Worm (Caenorhabditis elegans) whole organism, L4 larva: ENCODE measurements around the gene gur-5.

Source experiments
- D1046.2 ChIP-seq: fragments of 200-800 bp; sonication (Bioruptor generic); IDR thresholded peaks from 2 replicates; pipeline ENCODE4 v1.3.6; 2022; ENCODE audit warnings: missing genetic modification characterization, missing compliant biosample characterization
- F10B5.3 ChIP-seq: sonication (generic microtip); optimal IDR thresholded peaks from 2 replicates; lab custom pipeline; 2016; ENCODE audit warnings: mild to moderate bottlenecking, missing genetic modification characterization, missing compliant biosample characterization
- F26F4.8 ChIP-seq: fragments of 200-800 bp; sonication (Bioruptor generic); conservative IDR thresholded peaks from 2 replicates; pipeline ENCODE4 v1.3.6; 2022; ENCODE audit warnings: missing genetic modification characterization, missing compliant biosample characterization
- F37D6.2 ChIP-seq: sonication (generic microtip); optimal IDR thresholded peaks from 2 replicates; lab custom pipeline; 2016; ENCODE audit warnings: mild to moderate bottlenecking, missing genetic modification characterization, missing compliant biosample characterization
- F44E2.7 ChIP-seq: fragments of 200-800 bp; sonication (Bioruptor generic); IDR thresholded peaks from 2 replicates; pipeline ENCODE4 v2.1.2; 2022; ENCODE audit warnings: missing genetic modification characterization, missing compliant biosample characterization
- F49E8.2 ChIP-seq: sonication (generic microtip); optimal IDR thresholded peaks from 2 replicates; lab custom pipeline; 2016; ENCODE audit warnings: missing compliant biosample characterization, mild to moderate bottlenecking, missing genetic modification characterization, borderline replicate concordance
- Y48G9A.11 ChIP-seq: fragments of 200-800 bp; sonication (Bioruptor generic); IDR thresholded peaks from 2 replicates; pipeline ENCODE4 v1.3.6; 2022; ENCODE audit warnings: missing genetic modification reagents, missing genetic modification characterization, missing compliant biosample characterization
- Y75B8A.6 ChIP-seq: fragments of 200-800 bp; sonication (Bioruptor generic); IDR thresholded peaks from 2 replicates; pipeline ENCODE4 v1.3.6; 2022; ENCODE audit warnings: missing genetic modification reagents, missing genetic modification characterization, missing compliant biosample characterization
- ZK546.5 ChIP-seq, 2 experiments: sonication (generic microtip); optimal IDR thresholded peaks; 2 replicates each; lab custom pipeline; 2017; ENCODE audit warnings: missing biosample characterization in 2 of 2, missing genetic modification characterization in 2 of 2
- aly-2 ChIP-seq: sonication (generic microtip); optimal IDR thresholded peaks from 2 replicates; lab custom pipeline; 2018; ENCODE audit warnings: missing biosample characterization, missing genetic modification characterization
- ama-1 ChIP-seq: fragments of 150-350 bp; optimal IDR thresholded peaks from 2 replicates; lab custom pipeline; 2014; ENCODE audit warnings: inconsistent platforms, mixed read lengths
- arid-1 ChIP-seq: fragments of 200-800 bp; sonication (Bioruptor generic); conservative IDR thresholded peaks from 2 replicates; pipeline ENCODE4 v1.3.6; 2022; ENCODE audit warnings: missing genetic modification reagents, missing genetic modification characterization, missing compliant biosample characterization
- attf-4 ChIP-seq: sonication (generic microtip); optimal IDR thresholded peaks from 3 replicates; lab custom pipeline; 2017; ENCODE audit warnings: missing biosample characterization, missing genetic modification characterization
- ceh-28 ChIP-seq: fragments of 150-350 bp; optimal IDR thresholded peaks from 2 replicates; lab custom pipeline; 2014; ENCODE audit warnings: missing biosample characterization, missing genetic modification reagents, missing genetic modification characterization
- ceh-32 ChIP-seq: sonication (generic microtip); optimal IDR thresholded peaks from 2 replicates; lab custom pipeline; 2016; ENCODE audit warnings: mild to moderate bottlenecking, missing genetic modification characterization, missing compliant biosample characterization; ENCODE audit not compliant: poor library complexity
- ceh-44 ChIP-seq: fragments of 200-800 bp; sonication (Bioruptor generic); IDR thresholded peaks from 2 replicates; pipeline ENCODE4 v1.3.6; 2022; ENCODE audit warnings: missing genetic modification reagents, missing genetic modification characterization, missing compliant biosample characterization
- ceh-82 ChIP-seq: sonication (generic microtip); optimal IDR thresholded peaks from 2 replicates; lab custom pipeline; 2017; ENCODE audit warnings: missing biosample characterization, missing genetic modification characterization
- cey-2 ChIP-seq: sonication (generic microtip); optimal IDR thresholded peaks from 3 replicates; lab custom pipeline; 2017; ENCODE audit warnings: missing genetic modification characterization, mild to moderate bottlenecking, missing compliant biosample characterization, antibody characterized with exemption, borderline replicate concordance; ENCODE audit not compliant: insufficient read depth
- ctbp-1 ChIP-seq: fragments of 200-800 bp; sonication (Bioruptor generic); IDR thresholded peaks from 2 replicates; pipeline ENCODE4 v1.3.6; 2022; ENCODE audit warnings: missing genetic modification reagents, missing genetic modification characterization, missing compliant biosample characterization
- daf-16 ChIP-seq, 3 experiments: sonication (generic microtip); optimal IDR thresholded peaks; 2 replicates each; lab custom pipeline; 2016 to 2017; ENCODE audit warnings: missing genetic modification characterization in 3 of 3, missing genetic modification reagents in 3 of 3, mild to moderate bottlenecking in 2 of 3, missing compliant biosample characterization in 2 of 3, missing biosample characterization in 1 of 3, moderate library complexity in 1 of 3
- daf-19 ChIP-seq: fragments of 200-800 bp; sonication (Bioruptor generic); conservative IDR thresholded peaks from 2 replicates; pipeline ENCODE4 v1.3.6; 2022; ENCODE audit warnings: missing genetic modification characterization, missing compliant biosample characterization
- daf-8 ChIP-seq: fragments of 200-800 bp; sonication (Bioruptor generic); IDR thresholded peaks from 2 replicates; pipeline ENCODE4 v1.3.6; 2022; ENCODE audit warnings: missing genetic modification characterization, missing compliant biosample characterization
- dmd-9 ChIP-seq: fragments of 200-800 bp; sonication (Bioruptor generic); IDR thresholded peaks from 2 replicates; pipeline ENCODE4 v1.3.6; 2022; ENCODE audit warnings: missing genetic modification reagents, missing genetic modification characterization, missing compliant biosample characterization
- dpl-1 ChIP-seq: fragments of 150-350 bp; optimal IDR thresholded peaks from 2 replicates; lab custom pipeline; 2014; ENCODE audit warnings: missing biosample characterization, missing genetic modification reagents, missing genetic modification characterization
- dve-1 ChIP-seq: sonication (generic microtip); optimal IDR thresholded peaks from 2 replicates; lab custom pipeline; 2017; ENCODE audit warnings: antibody characterized with exemption, mild to moderate bottlenecking, missing genetic modification characterization, missing compliant biosample characterization; ENCODE audit not compliant: insufficient read depth
- egl-27 ChIP-seq: sonication (generic microtip); optimal IDR thresholded peaks from 3 replicates; lab custom pipeline; 2017; ENCODE audit warnings: missing biosample characterization, missing genetic modification reagents, missing genetic modification characterization
- hmg-1.1 ChIP-seq: fragments of 200-800 bp; sonication (Bioruptor generic); IDR thresholded peaks from 2 replicates; pipeline ENCODE4 v1.3.6; 2022; ENCODE audit warnings: missing genetic modification reagents, missing genetic modification characterization, missing compliant biosample characterization
- jun-1 ChIP-seq: fragments of 150-350 bp; optimal IDR thresholded peaks from 2 replicates; lab custom pipeline; 2014; ENCODE audit warnings: missing biosample characterization, missing genetic modification reagents, missing genetic modification characterization
- lim-7 ChIP-seq: fragments of 200-800 bp; sonication (Bioruptor generic); IDR thresholded peaks from 2 replicates; pipeline ENCODE4 v1.3.6; 2022; ENCODE audit warnings: missing genetic modification characterization, missing compliant biosample characterization
- lin-1 ChIP-seq: fragments of 200-800 bp; sonication (Bioruptor generic); IDR thresholded peaks from 2 replicates; pipeline ENCODE4 v1.3.6; 2022; ENCODE audit warnings: missing genetic modification reagents, missing genetic modification characterization, missing compliant biosample characterization
- lir-3 ChIP-seq: sonication (generic microtip); optimal IDR thresholded peaks from 2 replicates; lab custom pipeline; 2016; ENCODE audit warnings: mild to moderate bottlenecking, missing genetic modification characterization, missing compliant biosample characterization
- mdl-1 ChIP-seq, 2 experiments: fragments of 150-350 bp in 1 of 2; sonication (generic microtip) in 1 of 2; optimal IDR thresholded peaks; 2 replicates each; lab custom pipeline; 2014 to 2017; ENCODE audit warnings: missing biosample characterization in 2 of 2, missing genetic modification characterization in 2 of 2
- mdt-29 ChIP-seq: fragments of 200-800 bp; sonication (Bioruptor generic); IDR thresholded peaks from 2 replicates; pipeline ENCODE4 v1.3.6; 2022; ENCODE audit warnings: missing genetic modification reagents, missing genetic modification characterization, missing compliant biosample characterization
- mxl-2 ChIP-seq: fragments of 200-800 bp; sonication (Bioruptor generic); conservative IDR thresholded peaks from 2 replicates; pipeline ENCODE4 v1.3.6; 2022; ENCODE audit warnings: missing genetic modification reagents, missing genetic modification characterization, missing compliant biosample characterization
- nhr-102 ChIP-seq: sonication (generic microtip); optimal IDR thresholded peaks from 2 replicates; lab custom pipeline; 2016; ENCODE audit warnings: mild to moderate bottlenecking, missing genetic modification characterization, moderate library complexity, missing compliant biosample characterization
- nhr-11 ChIP-seq: fragments of 150-350 bp; optimal IDR thresholded peaks from 2 replicates; lab custom pipeline; 2014; ENCODE audit warnings: missing biosample characterization, missing genetic modification characterization
- nhr-111 ChIP-seq: fragments of 200-800 bp; sonication (Bioruptor generic); optimal IDR thresholded peaks from 2 replicates; lab custom pipeline; 2018; ENCODE audit warnings: mild to moderate bottlenecking, missing genetic modification characterization, missing compliant biosample characterization
- nhr-28 ChIP-seq: fragments of 150-350 bp; optimal IDR thresholded peaks from 2 replicates; lab custom pipeline; 2014; ENCODE audit warnings: missing biosample characterization, missing genetic modification characterization
- nhr-42 ChIP-seq: fragments of 200-800 bp; sonication (Bioruptor generic); IDR thresholded peaks from 2 replicates; pipeline ENCODE4 v1.3.6; 2022; ENCODE audit warnings: missing genetic modification characterization, missing compliant biosample characterization
- nhr-48 ChIP-seq: sonication (generic microtip); optimal IDR thresholded peaks from 2 replicates; lab custom pipeline; 2016; ENCODE audit warnings: mild to moderate bottlenecking, missing genetic modification characterization, missing compliant biosample characterization
- nhr-76 ChIP-seq: fragments of 150-350 bp; optimal IDR thresholded peaks from 2 replicates; lab custom pipeline; 2014; ENCODE audit warnings: missing biosample characterization, missing genetic modification characterization
- pha-4 ChIP-seq, 2 experiments: fragments of 150-350 bp in 1 of 2; fragments of 200-800 bp in 1 of 2; sonication (Bioruptor generic) in 1 of 2; IDR thresholded peaks in 1 of 2; optimal IDR thresholded peaks in 1 of 2; 2 replicates each; pipeline versions ENCODE4 v1.3.6 to Lab custom; 2014 to 2022; ENCODE audit warnings: missing genetic modification characterization in 2 of 2, missing genetic modification reagents in 2 of 2, missing biosample characterization in 1 of 2, missing compliant biosample characterization in 1 of 2
- php-3 ChIP-seq: fragments of 200-800 bp; sonication (Bioruptor generic); IDR thresholded peaks from 2 replicates; pipeline ENCODE4 v1.3.6; 2022; ENCODE audit warnings: missing genetic modification reagents, missing genetic modification characterization, missing compliant biosample characterization
- pqm-1 ChIP-seq: sonication (generic microtip); optimal IDR thresholded peaks from 2 replicates; lab custom pipeline; 2017; ENCODE audit warnings: missing biosample characterization, missing genetic modification characterization
- set-16 ChIP-seq: fragments of 200-800 bp; sonication (Bioruptor generic); IDR thresholded peaks from 2 replicates; pipeline ENCODE4 v1.3.6; 2022; ENCODE audit warnings: missing genetic modification reagents, missing genetic modification characterization, missing compliant biosample characterization
- spr-1 ChIP-seq: sonication (generic microtip); optimal IDR thresholded peaks from 2 replicates; lab custom pipeline; 2016; ENCODE audit warnings: mild to moderate bottlenecking, missing genetic modification characterization, missing compliant biosample characterization
- tag-97 ChIP-seq: fragments of 200-800 bp; sonication (Bioruptor generic); IDR thresholded peaks from 2 replicates; pipeline ENCODE4 v1.3.6; 2022; ENCODE audit warnings: missing genetic modification characterization, missing compliant biosample characterization
- unc-130 ChIP-seq: sonication (generic microtip); optimal IDR thresholded peaks from 2 replicates; lab custom pipeline; 2016; ENCODE audit warnings: missing genetic modification reagents, missing genetic modification characterization, missing compliant biosample characterization
- zfp-3 ChIP-seq: fragments of 200-800 bp; sonication (Bioruptor generic); conservative IDR thresholded peaks from 2 replicates; pipeline ENCODE4 v1.3.6; 2022; ENCODE audit warnings: missing genetic modification reagents, missing genetic modification characterization, missing compliant biosample characterization
- zip-2 ChIP-seq: fragments of 150-350 bp; optimal IDR thresholded peaks from 2 replicates; lab custom pipeline; 2014; ENCODE audit warnings: missing biosample characterization, missing genetic modification characterization
- ztf-11 ChIP-seq: fragments of 150-350 bp; optimal IDR thresholded peaks from 2 replicates; lab custom pipeline; 2014; ENCODE audit warnings: missing biosample characterization, missing genetic modification characterization

The gur-5 gene

ce11 chrII:5281137-5281536, 4.0 kb upstream of the gur-5 start (continued):
- TF ChIP-seq dpl-1 (GFP tag; lab: Kevin White, UChicago) (no peak), Y75B8A.6 (GFP tag; lab: Robert Waterston, UW) (no peak), daf-8 (GFP tag; lab: Robert Waterston, UW) (no peak), cey-2 (tag; lab: Kevin White, UChicago) (no peak), lir-3 (no peak), F10B5.3 (tag; lab: Kevin White, UChicago) (no peak), ceh-32 (tag; lab: Kevin White, UChicago) (no peak), pqm-1 (tag; lab: Kevin White, UChicago) (peak; percentile 69), egl-27 (no peak), nhr-111 (no peak), nhr-102 (tag; lab: Kevin White, UChicago) (peak; percentile 41), ceh-44 (no peak), attf-4 (no peak), F49E8.2 (tag; lab: Kevin White, UChicago) (no peak), php-3 (GFP tag; lab: Robert Waterston, UW) (peak; percentile 97), nhr-48 (tag; lab: Kevin White, UChicago) (peak; percentile 3), nhr-28 (tag; lab: Kevin White, UChicago) (peak; percentile 84), ceh-82 (tag; lab: Kevin White, UChicago) (no peak), aly-2 (tag; lab: Kevin White, UChicago) (no peak), F26F4.8 (GFP tag; lab: Robert Waterston, UW) (no peak), unc-130 (no peak), pha-4 (GFP tag; IDR thresholded peaks at IDR 0.05; lab: Robert Waterston, UW) (no peak), pha-4 (tag; optimal IDR thresholded peaks at IDR 0.05; lab: Kevin White, UChicago) (no peak), lim-7 (no peak), F44E2.7 (no peak), nhr-42 (GFP tag; lab: Robert Waterston, UW) (no peak), ceh-28 (no peak), arid-1 (GFP tag; lab: Robert Waterston, UW) (no peak), mdt-29 (GFP tag; lab: Robert Waterston, UW) (no peak), dve-1 (tag; lab: Kevin White, UChicago) (peak; percentile 95), zip-2 (tag; lab: Kevin White, UChicago) (no peak), mxl-2 (GFP tag; lab: Robert Waterston, UW) (no peak), D1046.2 (GFP tag; lab: Robert Waterston, UW) (no peak), Y48G9A.11 (GFP tag; lab: Robert Waterston, UW) (no peak), F37D6.2 (tag; lab: Kevin White, UChicago) (no peak), hmg-1.1 (GFP tag; lab: Robert Waterston, UW) (no peak), lin-1 (no peak), ZK546.5 (tag; optimal IDR thresholded peaks at IDR 0.05; lab: Kevin White, UChicago) (no peak), nhr-11 (tag; lab: Kevin White, UChicago) (no peak), ztf-11 (no peak), ama-1 (lab: Kevin White, UChicago) (no peak), nhr-76 (tag; lab: Kevin White, UChicago) (no peak), zfp-3 (GFP tag; lab: Robert Waterston, UW) (no peak), tag-97 (GFP tag; lab: Robert Waterston, UW) (no peak), daf-19 (GFP tag; lab: Robert Waterston, UW) (no peak), spr-1 (no peak), jun-1 (tag; lab: Kevin White, UChicago) (no peak), ctbp-1 (GFP tag; lab: Robert Waterston, UW) (no peak), dmd-9 (GFP tag; lab: Robert Waterston, UW) (no peak), set-16 (GFP tag; lab: Robert Waterston, UW) (no peak), mdl-1 (tag; optimal IDR thresholded peaks at IDR 0.05; lab: Kevin White, UChicago) (peak in 1 of 2 experiments; percentile 46), daf-16 (GFP tag; optimal IDR thresholded peaks at IDR 0.05; lab: Kevin White, UChicago) (no peak), daf-16 (tag; optimal IDR thresholded peaks at IDR 0.05; lab: Kevin White, UChicago) (peak; percentile 79)
